Fruit fly (Drosophila melanogaster) Kc167 (cell line): Measurements from ENCODE around the gene CG14275.

Experiments used
- Myc ChIP-seq: fragments of >200 bp; optimal IDR thresholded peaks from 2 replicates; lab custom pipeline; 2017; ENCODE audit warnings: missing external identifiers
- Sin3A ChIP-seq: fragments of >200 bp; optimal IDR thresholded peaks from 2 replicates; lab custom pipeline; 2018; ENCODE audit warnings: missing external identifiers
- h ChIP-seq: fragments of >200 bp; optimal IDR thresholded peaks from 3 replicates; lab custom pipeline; 2018; ENCODE audit warnings: missing external identifiers
- insv ChIP-seq: fragments of >200 bp; optimal IDR thresholded peaks from 3 replicates; lab custom pipeline; 2018; ENCODE audit warnings: missing external identifiers
- psq ChIP-seq: fragments of >200 bp; optimal IDR thresholded peaks from 2 replicates; lab custom pipeline; 2017; ENCODE audit warnings: missing external identifiers
- ttk ChIP-seq: sonication (Bioruptor generic); optimal IDR thresholded peaks from 2 replicates; lab custom pipeline; 2017; ENCODE audit warnings: missing external identifiers

The CG14275 gene

dm6 chr2L:8307817-8308551, 19.3 kb upstream of the CG14275 start, which contains the start of the genes Ostgamma and Mettl14:
TSS of gene Ostgamma (minus strand) at chr2L:8308192.
TSS of gene Mettl14 (plus strand) at chr2L:8308427.
- TF ChIP-seq psq (lab: Kevin White, UChicago) (no peak), h (lab: Kevin White, UChicago) (no peak), insv (lab: Kevin White, UChicago) (no peak), Sin3A (lab: Kevin White, UChicago) (no peak), ttk (lab: Kevin White, UChicago) (no peak), Myc (lab: Kevin White, UChicago) (no peak)

DNA sequence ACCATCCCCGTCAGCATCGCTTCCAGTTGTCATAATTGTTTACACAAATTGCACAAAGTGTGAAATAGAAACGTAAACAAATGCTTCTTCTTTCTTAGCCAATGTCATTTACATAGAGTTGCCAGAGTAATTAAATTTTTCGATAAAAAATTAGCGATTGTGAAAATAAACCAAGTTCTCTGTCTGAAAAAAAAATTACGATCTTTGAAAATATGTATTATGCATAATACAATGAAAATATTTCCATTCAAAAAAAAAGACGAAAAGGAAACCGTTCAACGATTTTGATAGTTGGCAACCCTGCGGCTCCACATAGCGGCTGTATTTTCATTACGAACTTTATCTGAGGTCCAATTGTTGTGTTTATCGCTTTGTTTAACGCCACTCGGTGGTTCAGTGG, 16.2 kb upstream of the CG14275 start, which contains the start of the genes CG7810 and CG7806:
CG7810 (minus strand) TSS at position 105 of the 400 bp plus-strand sequence.
CG7806 (plus strand) TSS at position 309 of the 400 bp plus-strand sequence.
- TF ChIP-seq Sin3A (lab: Kevin White, UChicago) (no peak), psq (lab: Kevin White, UChicago) (no peak), Myc (lab: Kevin White, UChicago) (no peak), insv (lab: Kevin White, UChicago) (no peak), ttk (lab: Kevin White, UChicago) (no peak), h (lab: Kevin White, UChicago) (no peak)

DNA sequence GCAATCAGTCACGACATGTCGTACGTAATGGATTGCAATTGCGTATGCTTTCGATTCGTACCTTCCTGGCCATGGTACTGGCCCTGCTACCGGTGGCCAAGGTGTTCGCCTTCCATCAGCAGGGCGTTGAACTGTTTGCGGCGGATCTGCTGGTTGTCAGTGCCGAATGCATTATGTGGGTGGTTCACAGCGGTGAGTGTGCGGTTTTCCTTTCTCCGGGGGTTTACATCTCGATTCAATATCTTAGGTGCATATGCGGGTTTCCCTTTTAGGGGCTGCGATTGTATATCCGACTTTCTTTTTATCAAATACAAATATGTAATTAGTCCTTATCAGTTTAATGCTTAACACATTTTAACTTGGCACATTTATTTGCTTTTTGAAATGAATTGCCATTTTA, 15.5 kb upstream of the CG14275 start:
- TF ChIP-seq insv (lab: Kevin White, UChicago) (no peak), psq (lab: Kevin White, UChicago) (no peak), Myc (lab: Kevin White, UChicago) (no peak), ttk (lab: Kevin White, UChicago) (no peak), Sin3A (lab: Kevin White, UChicago) (no peak), h (lab: Kevin White, UChicago) (no peak)

- TF ChIP-seq ttk (lab: Kevin White, UChicago), result no peak
- TF ChIP-seq psq (lab: Kevin White, UChicago), result no peak
- TF ChIP-seq Sin3A (lab: Kevin White, UChicago), result no peak
- no peak for TF ChIP-seq h (lab: Kevin White, UChicago)
- TF ChIP-seq Myc (lab: Kevin White, UChicago), result no peak
- TF ChIP-seq insv (lab: Kevin White, UChicago), result no peak
These were observed 7.3 kb upstream of the CG14275 start, which contains the start of the genes mtsh and strat for dm6 chr2L:8319858-8320525. TSS of gene mtsh (minus strand) at chr2L:8319908. TSS of gene strat (plus strand) at chr2L:8320328.

DNA sequence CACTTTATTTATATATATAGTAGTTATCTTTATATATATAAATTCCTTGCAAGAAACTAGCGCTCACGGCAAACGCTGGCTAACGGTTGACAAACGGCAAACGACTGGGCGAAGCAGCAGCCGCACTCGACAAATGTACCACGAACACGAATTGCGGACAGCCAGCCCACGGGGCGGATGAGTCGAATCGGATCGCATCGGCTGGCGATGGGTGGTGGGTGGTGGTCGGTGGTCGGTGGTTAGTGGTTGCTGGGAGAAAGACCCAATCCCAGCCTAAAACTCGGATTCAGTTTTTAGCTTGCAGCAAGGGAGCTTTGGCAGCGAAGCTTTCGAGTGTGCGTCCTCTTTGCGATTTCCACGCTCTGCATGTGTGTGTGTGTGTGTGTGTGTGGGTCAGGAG, 2.1 kb upstream of the CG14275 start, which contains the start of gene CG7781:
CG7781 (minus strand) TSS at position 260 of the 400 bp plus-strand sequence.
- TF ChIP-seq Sin3A (lab: Kevin White, UChicago), result no peak

DNA sequence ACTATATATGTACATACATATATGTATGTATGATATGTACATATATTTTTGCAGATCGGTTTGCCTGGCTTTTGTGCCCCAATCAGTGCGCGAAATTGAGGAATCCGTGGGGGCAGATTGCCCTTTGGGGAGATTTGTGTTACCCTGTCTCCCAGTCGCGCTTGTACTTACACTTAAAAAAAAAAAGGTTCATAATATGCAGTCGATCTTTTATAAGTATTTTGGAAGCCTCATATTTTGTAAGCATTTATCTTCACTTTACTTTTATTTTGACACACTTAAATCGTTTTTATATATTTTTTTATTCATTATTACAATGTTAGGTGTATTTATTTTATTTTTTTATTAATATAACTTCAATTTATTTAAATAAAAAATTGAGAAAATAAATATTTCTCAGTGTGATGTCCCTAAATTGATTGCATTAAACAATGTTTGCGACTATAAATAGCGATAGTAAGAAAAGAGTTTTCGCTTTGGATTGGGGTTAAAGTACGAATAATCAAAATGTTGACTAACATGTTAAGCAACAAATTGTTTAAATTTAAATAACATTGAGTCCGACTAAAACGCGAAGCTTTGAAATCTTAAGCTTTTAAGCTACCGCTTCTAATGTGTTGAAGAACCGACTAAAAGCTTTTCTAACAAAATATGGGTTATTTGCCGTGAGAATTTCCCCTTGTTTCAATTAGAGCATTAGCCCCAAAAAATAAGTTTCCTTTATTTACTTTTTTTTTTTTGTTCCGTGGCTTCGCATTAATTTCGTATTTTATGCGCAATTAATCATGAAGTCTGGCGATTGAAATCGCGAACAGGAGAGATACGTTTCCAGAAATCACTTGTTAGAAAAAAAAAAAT, 613 bp upstream of the CG14275 start:
- TF ChIP-seq ttk (lab: Kevin White, UChicago) (no peak), psq (lab: Kevin White, UChicago) (no peak), h (lab: Kevin White, UChicago) (no peak), Sin3A (lab: Kevin White, UChicago) (no peak), Myc (lab: Kevin White, UChicago) (no peak), insv (lab: Kevin White, UChicago) (no peak)

dm6 chr2L:8327783-8328327, 599 bp downstream of the CG14275 start:
- no peak for TF ChIP-seq psq (lab: Kevin White, UChicago)
- TF ChIP-seq h (lab: Kevin White, UChicago), result no peak
- no peak for TF ChIP-seq Myc (lab: Kevin White, UChicago)
- TF ChIP-seq Sin3A (lab: Kevin White, UChicago), result no peak
- TF ChIP-seq insv (lab: Kevin White, UChicago), result no peak
- TF ChIP-seq ttk (lab: Kevin White, UChicago), result no peak

DNA sequence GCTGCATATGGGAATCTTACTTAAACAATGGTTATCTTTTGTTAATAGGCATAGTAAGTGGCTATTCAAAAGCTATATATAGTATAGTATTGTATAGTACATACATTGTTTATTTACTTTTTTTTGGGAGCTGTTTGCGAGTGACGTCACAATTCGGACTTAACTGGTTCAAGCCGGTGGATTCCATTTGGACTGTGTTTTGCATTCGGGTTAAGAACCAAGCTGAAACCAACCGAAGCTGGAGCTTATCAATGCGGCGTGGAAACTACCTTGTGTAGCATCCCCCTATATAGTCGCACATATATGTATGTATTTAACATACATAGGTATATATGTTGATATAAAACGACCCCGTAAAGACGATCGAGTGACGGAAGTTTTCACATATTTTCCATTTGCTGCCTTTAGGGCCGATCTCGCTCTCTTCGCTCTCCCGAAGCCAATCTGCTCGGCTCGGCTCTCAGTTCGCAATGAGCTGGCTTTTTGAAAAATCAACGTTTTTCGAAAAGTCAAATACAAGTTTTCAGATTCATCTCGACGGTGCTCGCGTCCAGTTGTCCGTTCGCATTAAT, 1.4 kb downstream of the CG14275 start:
- no peak for TF ChIP-seq psq (lab: Kevin White, UChicago)

DNA sequence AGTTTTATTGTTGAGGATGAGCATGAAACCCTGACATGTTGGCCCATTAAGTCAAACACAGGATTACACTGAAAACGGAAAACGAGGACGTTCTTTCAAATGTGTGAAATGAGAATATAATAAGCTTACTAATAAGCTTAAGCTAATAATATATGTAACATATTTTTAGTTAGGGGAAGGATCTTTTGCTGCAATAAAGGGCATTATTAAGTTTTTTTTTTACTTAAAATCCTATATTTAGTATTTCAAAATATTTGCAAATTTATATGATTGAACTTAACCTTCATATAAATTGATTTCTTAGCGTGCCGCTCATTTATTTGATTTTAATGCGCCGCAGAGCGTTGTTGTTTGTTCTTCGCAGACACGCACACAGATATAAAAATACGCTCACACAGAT, 5.9 kb downstream of the CG14275 start:
- TF ChIP-seq Myc (lab: Kevin White, UChicago) (no peak), ttk (lab: Kevin White, UChicago) (no peak), psq (lab: Kevin White, UChicago) (no peak), Sin3A (lab: Kevin White, UChicago) (no peak), h (lab: Kevin White, UChicago) (no peak)

DNA sequence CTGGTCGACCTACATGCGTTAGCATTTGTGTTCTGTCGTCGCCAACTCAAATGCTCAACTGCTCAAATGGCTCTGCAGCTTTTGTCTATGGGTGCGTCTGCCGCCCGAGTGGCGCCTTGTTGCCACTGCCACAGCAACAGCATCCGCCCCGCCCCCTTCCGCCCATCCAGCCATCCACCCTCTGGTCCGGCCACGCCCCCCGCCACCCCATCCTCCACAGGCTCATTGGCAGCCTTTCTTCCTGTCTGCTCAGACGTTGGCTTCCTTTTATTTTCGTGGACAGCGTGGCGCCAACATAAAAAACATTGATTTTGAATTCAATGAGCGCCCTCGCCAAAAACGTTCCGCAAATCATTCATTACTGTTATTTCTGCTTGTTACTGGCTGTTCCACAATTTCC, 6.4 kb downstream of the CG14275 start:
- no peak for TF ChIP-seq h (lab: Kevin White, UChicago)
- TF ChIP-seq Sin3A (lab: Kevin White, UChicago), result no peak
- TF ChIP-seq ttk (lab: Kevin White, UChicago), result no peak
- no peak for TF ChIP-seq insv (lab: Kevin White, UChicago)
- TF ChIP-seq Myc (lab: Kevin White, UChicago), result no peak
